Worm (Caenorhabditis elegans) whole organism, late embryonic: ENCODE measurements around the gene F49E2.5.

ENCODE experiments used
- C08G9.2 ChIP-seq: sonication (generic microtip); optimal IDR thresholded peaks from 2 replicates; lab custom pipeline; 2016; ENCODE audit warnings: mild to moderate bottlenecking, missing genetic modification characterization, moderate library complexity, missing compliant biosample characterization
- C38D4.7 ChIP-seq: fragments of 200-800 bp; sonication (Bioruptor generic); optimal IDR thresholded peaks from 2 replicates; lab custom pipeline; 2018; ENCODE audit warnings: mild to moderate bottlenecking, missing genetic modification characterization, moderate library complexity, missing compliant biosample characterization
- K02D7.2 ChIP-seq: sonication (generic microtip); optimal IDR thresholded peaks from 2 replicates; lab custom pipeline; 2017; ENCODE audit warnings: mild to moderate bottlenecking, missing genetic modification characterization, missing compliant biosample characterization
- ama-1 ChIP-seq: fragments of 150-350 bp; optimal IDR thresholded peaks from 2 replicates; lab custom pipeline; 2014
- ceh-14 ChIP-seq: sonication (generic microtip); optimal IDR thresholded peaks from 2 replicates; lab custom pipeline; 2016; ENCODE audit warnings: missing genotype, missing genetic modification characterization, missing compliant biosample characterization
- ceh-18 ChIP-seq: sonication (generic microtip); optimal IDR thresholded peaks from 2 replicates; lab custom pipeline; 2016; ENCODE audit warnings: missing genetic modification characterization, missing compliant biosample characterization
- ceh-30 ChIP-seq: fragments of 150-350 bp; optimal IDR thresholded peaks from 2 replicates; lab custom pipeline; 2014; ENCODE audit warnings: missing biosample characterization, missing genetic modification characterization
- ceh-31 ChIP-seq: sonication (generic microtip); optimal IDR thresholded peaks from 2 replicates; lab custom pipeline; 2016; ENCODE audit warnings: missing genetic modification characterization, missing compliant biosample characterization
- ceh-34 ChIP-seq: sonication (generic microtip); optimal IDR thresholded peaks from 2 replicates; lab custom pipeline; 2016; ENCODE audit warnings: mild to moderate bottlenecking, missing genetic modification characterization, missing compliant biosample characterization
- ceh-45 ChIP-seq: fragments of 200-800 bp; sonication (Bioruptor generic); IDR thresholded peaks from 2 replicates; pipeline ENCODE4 v1.3.6; 2022; ENCODE audit warnings: missing genetic modification reagents, missing genetic modification characterization, missing compliant biosample characterization
- ceh-9 ChIP-seq: sonication (generic microtip); optimal IDR thresholded peaks from 2 replicates; lab custom pipeline; 2016; ENCODE audit warnings: mild to moderate bottlenecking, missing genetic modification characterization, inconsistent platforms, missing compliant biosample characterization
- dve-1 ChIP-seq: sonication (generic microtip); optimal IDR thresholded peaks from 2 replicates; lab custom pipeline; 2017; ENCODE audit warnings: antibody characterized with exemption, mild to moderate bottlenecking, missing genetic modification characterization, missing compliant biosample characterization
- ets-4 ChIP-seq: sonication (generic microtip); optimal IDR thresholded peaks from 2 replicates; lab custom pipeline; 2016; ENCODE audit warnings: missing genetic modification characterization, missing compliant biosample characterization
- fkh-10 ChIP-seq: fragments of 150-350 bp; optimal IDR thresholded peaks from 2 replicates; lab custom pipeline; 2014; ENCODE audit warnings: missing biosample characterization, missing genetic modification reagents, missing genetic modification characterization
- fkh-6 ChIP-seq: sonication (generic microtip); optimal IDR thresholded peaks from 2 replicates; lab custom pipeline; 2016; ENCODE audit warnings: missing genetic modification characterization, missing compliant biosample characterization
- hlh-15 ChIP-seq: sonication (generic microtip); optimal IDR thresholded peaks from 2 replicates; lab custom pipeline; 2016; ENCODE audit warnings: missing genetic modification characterization, missing compliant biosample characterization
- hlh-6 ChIP-seq: sonication (generic microtip); optimal IDR thresholded peaks from 2 replicates; lab custom pipeline; 2016; ENCODE audit warnings: missing genotype, missing genetic modification characterization, missing compliant biosample characterization
- lin-11 ChIP-seq: fragments of 200-800 bp; sonication (Bioruptor generic); optimal IDR thresholded peaks from 2 replicates; lab custom pipeline; 2018; ENCODE audit warnings: mild to moderate bottlenecking, missing genetic modification characterization, missing compliant biosample characterization
- nfya-1 ChIP-seq: sonication (generic microtip); optimal IDR thresholded peaks from 2 replicates; lab custom pipeline; 2017; ENCODE audit warnings: missing genetic modification characterization, mild to moderate bottlenecking, missing compliant biosample characterization, antibody characterized with exemption, moderate library complexity
- nhr-11 ChIP-seq: fragments of 150-350 bp; optimal IDR thresholded peaks from 2 replicates; lab custom pipeline; 2014; ENCODE audit warnings: missing biosample characterization, missing genetic modification characterization
- npax-4 ChIP-seq: sonication (generic microtip); optimal IDR thresholded peaks from 2 replicates; lab custom pipeline; 2016; ENCODE audit warnings: missing genetic modification characterization, missing compliant biosample characterization
- pat-9 ChIP-seq: fragments of 200-800 bp; sonication (Bioruptor generic); optimal IDR thresholded peaks from 2 replicates; lab custom pipeline; 2018; ENCODE audit warnings: mild to moderate bottlenecking, missing genetic modification characterization, moderate library complexity, missing compliant biosample characterization
- pha-2 ChIP-seq: sonication (generic microtip); optimal IDR thresholded peaks from 2 replicates; lab custom pipeline; 2017; ENCODE audit warnings: mild to moderate bottlenecking, missing genetic modification characterization, missing compliant biosample characterization
- ref-2 ChIP-seq: sonication (generic microtip); optimal IDR thresholded peaks from 2 replicates; lab custom pipeline; 2016; ENCODE audit warnings: missing genetic modification characterization, missing compliant biosample characterization
- sdc-2 ChIP-seq: sonication (generic microtip); optimal IDR thresholded peaks from 2 replicates; lab custom pipeline; 2016; ENCODE audit warnings: missing genotype, missing genetic modification characterization, missing compliant biosample characterization
- sox-2 ChIP-seq: fragments of 200-800 bp; sonication (Bioruptor generic); IDR thresholded peaks from 2 replicates; pipeline ENCODE4 v1.3.6; 2022; ENCODE audit warnings: missing genetic modification reagents, missing genetic modification characterization, missing compliant biosample characterization
- syd-9 ChIP-seq: sonication (generic microtip); optimal IDR thresholded peaks from 2 replicates; lab custom pipeline; 2016; ENCODE audit warnings: mild to moderate bottlenecking, missing genetic modification characterization, moderate library complexity, missing compliant biosample characterization
- ttx-3 ChIP-seq: sonication (generic microtip); optimal IDR thresholded peaks from 2 replicates; lab custom pipeline; 2016; ENCODE audit warnings: missing genetic modification reagents, missing genetic modification characterization, missing compliant biosample characterization
- unc-42 ChIP-seq: sonication (generic microtip); optimal IDR thresholded peaks from 2 replicates; lab custom pipeline; 2016; ENCODE audit warnings: missing genotype, missing genetic modification characterization, missing compliant biosample characterization
- unc-86 ChIP-seq: sonication (generic microtip); optimal IDR thresholded peaks from 2 replicates; lab custom pipeline; 2016; ENCODE audit warnings: missing genetic modification characterization, missing compliant biosample characterization
- zip-5 ChIP-seq: sonication (generic microtip); optimal IDR thresholded peaks from 2 replicates; lab custom pipeline; 2016; ENCODE audit warnings: missing genetic modification characterization, missing compliant biosample characterization

Gene F49E2.5

DNA sequence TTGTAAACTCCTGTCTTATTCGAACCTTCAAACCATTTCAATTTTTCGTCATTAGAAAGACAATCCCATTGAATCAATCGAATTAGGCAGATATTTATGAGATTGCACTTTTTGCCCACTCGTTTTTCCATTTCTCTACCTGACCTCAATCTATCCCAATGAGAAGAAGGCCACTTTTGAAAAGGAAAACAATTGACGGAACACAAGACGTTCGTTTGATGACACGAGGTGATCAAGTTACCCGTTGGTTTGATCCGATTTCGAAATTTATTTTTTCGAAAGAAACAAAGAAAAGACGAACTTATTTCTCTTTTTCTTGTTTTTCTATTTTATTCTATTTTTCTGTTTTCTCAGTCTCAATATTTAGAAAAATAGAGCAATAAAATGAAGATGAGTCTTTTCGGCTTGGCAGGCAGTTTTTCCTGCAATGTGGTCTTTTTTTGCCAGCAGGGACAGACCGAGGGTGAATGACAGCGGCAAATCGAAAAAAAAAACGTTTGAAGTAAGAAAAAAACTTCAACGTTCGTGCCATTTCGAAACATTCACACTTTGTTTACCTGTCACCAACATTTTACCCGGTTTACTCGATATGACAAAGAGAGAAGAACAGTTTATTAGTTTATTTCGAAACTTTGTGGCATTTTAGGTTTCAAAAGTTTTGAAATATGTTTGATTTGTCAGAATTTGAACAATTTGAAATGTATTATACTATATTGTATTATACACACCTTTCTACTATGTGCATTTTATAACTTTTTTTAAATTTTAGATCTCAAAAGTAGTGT, 4.8 kb downstream of the F49E2.5 start:
- no peak for TF ChIP-seq hlh-6 (tag; lab: Kevin White, UChicago)

DNA sequence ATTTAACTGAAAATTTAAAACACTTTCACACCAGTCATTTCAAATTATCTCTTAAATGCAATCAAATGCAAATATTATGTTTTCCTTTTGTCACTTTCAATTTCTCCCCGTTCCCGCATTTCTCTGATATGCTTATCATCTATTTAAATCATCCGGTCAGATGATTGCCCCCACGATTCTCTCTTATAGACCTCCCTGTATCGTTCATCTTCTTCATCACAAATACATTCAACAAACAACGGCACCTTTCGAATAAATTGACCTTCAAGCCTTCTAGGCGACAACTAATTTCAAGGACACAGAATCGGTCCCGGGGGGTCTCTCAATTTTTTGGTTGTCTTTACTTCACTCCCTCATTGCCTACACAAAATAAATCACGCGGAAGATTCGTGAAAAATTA, 5.4 kb downstream of the F49E2.5 start:
- TF ChIP-seq ets-4 (tag; lab: Kevin White, UChicago) (no peak), ceh-45 (GFP tag; lab: Robert Waterston, UW) (no peak), npax-4 (tag; lab: Kevin White, UChicago) (no peak), ama-1 (lab: Kevin White, UChicago) (no peak), pha-2 (tag; lab: Kevin White, UChicago) (no peak), hlh-15 (tag; lab: Kevin White, UChicago) (no peak), zip-5 (tag; lab: Kevin White, UChicago) (no peak), ttx-3 (tag; lab: Kevin White, UChicago) (no peak), ceh-14 (tag; lab: Kevin White, UChicago) (no peak), pat-9 (tag; lab: Kevin White, UChicago) (no peak), nfya-1 (tag; lab: Kevin White, UChicago) (no peak), nhr-11 (tag; lab: Kevin White, UChicago) (no peak), hlh-6 (tag; lab: Kevin White, UChicago) (no peak), lin-11 (no peak), sox-2 (no peak), unc-86 (tag; lab: Kevin White, UChicago) (no peak), ceh-18 (tag; lab: Kevin White, UChicago) (no peak), dve-1 (no peak), ceh-9 (tag; lab: Kevin White, UChicago) (no peak)

- TF ChIP-seq pat-9 (tag; lab: Kevin White, UChicago) (no peak), unc-42 (tag; lab: Kevin White, UChicago) (peak; percentile 7), K02D7.2 (no peak)
- TF ChIP-seq, all 69 proteins: peak for 1
Measured at ce11 chrX:9549657-9550369, 6.4 kb downstream of the F49E2.5 start.

ce11 chrX:9550519-9550918, 7.1 kb downstream of the F49E2.5 start:
- TF ChIP-seq C38D4.7 (GFP tag; lab: Kevin White, UChicago) (no peak), hlh-15 (tag; lab: Kevin White, UChicago) (no peak), fkh-10 (GFP tag; lab: Kevin White, UChicago) (no peak), K02D7.2 (no peak), ref-2 (no peak), dve-1 (no peak), fkh-6 (tag; lab: Kevin White, UChicago) (no peak), unc-86 (tag; lab: Kevin White, UChicago) (no peak)
- TF ChIP-seq, all 69 proteins: peak for 0

DNA sequence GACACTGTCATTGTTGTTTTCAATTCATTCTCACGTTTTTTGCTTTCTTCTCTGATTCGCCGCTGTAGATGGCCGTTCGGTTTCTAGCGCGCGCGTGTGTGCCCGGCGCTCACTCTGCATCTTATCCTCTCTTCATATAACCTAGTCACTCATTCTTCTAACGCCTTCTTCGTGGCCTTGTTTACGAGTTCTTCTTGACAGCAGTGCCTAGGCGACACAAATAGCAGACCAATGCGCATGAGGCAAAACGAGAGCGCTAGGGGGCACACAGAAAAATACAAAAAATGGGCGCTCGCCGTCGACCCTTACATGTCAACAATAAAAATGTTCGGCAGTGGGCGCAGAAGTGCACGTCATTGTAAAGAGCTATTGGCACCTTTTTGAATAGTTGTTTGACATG, 7.7 kb downstream of the F49E2.5 start:
- no peak for TF ChIP-seq ceh-30 (tag; lab: Kevin White, UChicago)
- peak; percentile 32 for TF ChIP-seq nfya-1 (tag; lab: Kevin White, UChicago)

ce11 chrX:9552404-9552803, 9.0 kb downstream of the F49E2.5 start:
- TF ChIP-seq unc-42 (tag; lab: Kevin White, UChicago) (peak; percentile 6), ceh-31 (tag; lab: Kevin White, UChicago) (peak; percentile 21), sdc-2 (peak; percentile 26), ceh-34 (peak; percentile 14), fkh-10 (GFP tag; lab: Kevin White, UChicago) (no peak), syd-9 (tag; lab: Kevin White, UChicago) (no peak), C08G9.2 (tag; lab: Kevin White, UChicago) (peak; percentile 10)
- TF ChIP-seq, all 69 proteins: peak for 5
